Worm (Caenorhabditis elegans) whole organism, early embryonic: ENCODE results near the gene srh-140.

Experiments
- B0310.2 ChIP-seq: sonication (generic microtip); optimal IDR thresholded peaks from 2 replicates; lab custom pipeline; 2016; ENCODE audit warnings: mild to moderate bottlenecking, missing genetic modification characterization, missing compliant biosample characterization
- F13C5.2 ChIP-seq: sonication (generic microtip); optimal IDR thresholded peaks from 2 replicates; lab custom pipeline; 2017; ENCODE audit warnings: mild to moderate bottlenecking, missing genetic modification characterization, inconsistent platforms, missing compliant biosample characterization
- aly-1 ChIP-seq: sonication (generic microtip); optimal IDR thresholded peaks from 2 replicates; lab custom pipeline; 2016; ENCODE audit warnings: missing genetic modification characterization, missing compliant biosample characterization
- ama-1 ChIP-seq: fragments of 150-350 bp; optimal IDR thresholded peaks from 2 replicates; lab custom pipeline; 2014
- ceh-13 ChIP-seq: fragments of 200-800 bp; sonication (Bioruptor generic); optimal IDR thresholded peaks from 2 replicates; lab custom pipeline; 2018; ENCODE audit warnings: mild to moderate bottlenecking, missing genetic modification characterization, missing compliant biosample characterization
- ceh-36 ChIP-seq: sonication (generic microtip); optimal IDR thresholded peaks from 2 replicates; lab custom pipeline; 2016; ENCODE audit warnings: missing genetic modification characterization, inconsistent platforms, missing compliant biosample characterization
- flt-1 ChIP-seq: fragments of 200-800 bp; sonication (Bioruptor generic); IDR thresholded peaks from 2 replicates; pipeline ENCODE4 v1.3.6; 2022; ENCODE audit warnings: missing genetic modification characterization, missing compliant biosample characterization
- pes-1 ChIP-seq: fragments of 200-800 bp; sonication (Bioruptor generic); IDR thresholded peaks from 2 replicates; pipeline ENCODE4 v1.3.6; 2022; ENCODE audit warnings: missing genetic modification reagents, missing genetic modification characterization, missing compliant biosample characterization
- tbx-11 ChIP-seq: fragments of 200-800 bp; sonication (Bioruptor generic); IDR thresholded peaks from 2 replicates; pipeline ENCODE4 v1.3.6; 2022; ENCODE audit warnings: missing genetic modification characterization, missing compliant biosample characterization

DNA sequence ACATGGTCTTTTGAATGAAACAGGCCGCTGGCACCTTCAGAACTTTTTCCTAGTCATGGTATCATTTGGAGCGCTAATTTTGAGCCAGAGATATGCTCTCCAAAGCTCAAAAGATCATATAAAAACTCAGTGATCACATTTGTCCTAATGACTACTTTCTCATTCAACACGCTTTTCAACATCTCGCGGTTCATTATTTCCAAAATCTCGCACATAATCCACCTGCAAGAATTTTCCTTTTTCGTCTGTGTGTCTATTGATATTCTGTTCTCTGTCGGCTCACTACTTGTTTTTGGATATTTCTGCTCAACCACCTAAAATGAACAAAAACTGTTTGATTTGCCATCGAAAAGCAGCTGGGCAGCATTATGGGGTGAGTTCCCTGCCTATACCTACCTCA lies 48.3 kb upstream of the srh-140 start, which contains the start of gene nhr-51:
- no peak for TF ChIP-seq pes-1 (GFP tag; lab: Robert Waterston, UW)
- no peak for TF ChIP-seq ceh-36
- TF ChIP-seq flt-1 (GFP tag; lab: Robert Waterston, UW): no peak
- TF ChIP-seq ama-1 (lab: Kevin White, UChicago): no peak
- no peak for TF ChIP-seq ceh-13 (GFP tag; lab: Kevin White, UChicago)
- no peak for TF ChIP-seq B0310.2 (tag; lab: Kevin White, UChicago)
- no peak for TF ChIP-seq aly-1 (tag; lab: Kevin White, UChicago)
- no peak for TF ChIP-seq F13C5.2
- no peak for TF ChIP-seq tbx-11
